Worm (Caenorhabditis elegans) whole organism, early embryonic: ENCODE measurements around the gene cutl-23.

Source experiments
- aly-1 ChIP-seq: sonication (generic microtip); optimal IDR thresholded peaks from 2 replicates; lab custom pipeline; 2016; ENCODE audit warnings: missing genetic modification characterization, missing compliant biosample characterization
- ets-7 ChIP-seq: sonication (generic microtip); optimal IDR thresholded peaks from 2 replicates; lab custom pipeline; 2016; ENCODE audit warnings: missing genotype, missing genetic modification characterization, missing compliant biosample characterization

ce11 chrIII:5729367-5729766 lies 40.6 kb upstream of the cutl-23 start:
- TF ChIP-seq ets-7 (tag; lab: Kevin White, UChicago) (no peak), aly-1 (tag; lab: Kevin White, UChicago) (no peak)
